Fruit fly (Drosophila melanogaster): ENCODE results near the gene CG43867.

The CG43867 gene

DNA sequence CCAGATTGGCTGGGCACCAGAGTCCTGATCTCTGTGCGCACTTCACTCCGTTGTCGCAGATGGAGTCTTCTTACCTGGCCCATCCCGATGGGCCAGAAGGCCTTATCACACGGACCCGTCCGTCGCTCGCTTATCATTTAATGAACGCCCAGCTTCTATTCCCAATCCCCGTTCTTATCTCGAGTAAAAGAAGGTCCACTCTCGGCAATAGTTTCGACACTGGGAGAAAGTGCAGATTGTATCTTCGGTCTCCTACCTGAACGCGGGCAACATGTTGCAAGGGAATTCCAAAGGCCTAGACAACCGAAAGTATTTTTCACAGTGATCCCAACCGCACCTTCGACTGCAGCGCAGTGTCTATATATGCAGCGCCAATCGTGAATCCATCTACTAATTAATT lies 161.7 kb downstream of the CG43867 start:
- TF ChIP-seq CG12605 (GFP tag; IDR thresholded peaks at IDR 0.05) (no peak), EcR (GFP tag; optimal IDR thresholded peaks at IDR 0.05) (no peak), D1 (tag; optimal IDR thresholded peaks at IDR 0.05) (no peak), CG34367 (tag; optimal IDR thresholded peaks at IDR 0.05) (no peak), CG8301 (tag; optimal IDR thresholded peaks at IDR 0.05) (no peak), CG17806 (tag; optimal IDR thresholded peaks at IDR 0.05) (peak; percentile 6), fd96Ca (GFP tag; IDR thresholded peaks at IDR 0.05) (0 out of 3 replicates have a peak, but pooled peaks have one; percentile 13), CG10348 (GFP tag; IDR thresholded peaks at IDR 0.05) (no peak), CG9948 (tag; optimal IDR thresholded peaks at IDR 0.05) (peak; percentile 25), Pif1B (GFP tag; optimal IDR thresholded peaks at IDR 0.05) (no peak), CG4496 (GFP tag; IDR thresholded peaks at IDR 0.05) (no peak; the same call in 2 of the 3 replicates), CG14655 (GFP tag; optimal IDR thresholded peaks at IDR 0.05) (peak; percentile 45), CG8159 (tag; optimal IDR thresholded peaks at IDR 0.05) (peak; percentile 66), CG15710 (tag; optimal IDR thresholded peaks at IDR 0.05) (peak; percentile 6), rn (GFP tag; IDR thresholded peaks at IDR 0.05) (no peak)

DNA sequence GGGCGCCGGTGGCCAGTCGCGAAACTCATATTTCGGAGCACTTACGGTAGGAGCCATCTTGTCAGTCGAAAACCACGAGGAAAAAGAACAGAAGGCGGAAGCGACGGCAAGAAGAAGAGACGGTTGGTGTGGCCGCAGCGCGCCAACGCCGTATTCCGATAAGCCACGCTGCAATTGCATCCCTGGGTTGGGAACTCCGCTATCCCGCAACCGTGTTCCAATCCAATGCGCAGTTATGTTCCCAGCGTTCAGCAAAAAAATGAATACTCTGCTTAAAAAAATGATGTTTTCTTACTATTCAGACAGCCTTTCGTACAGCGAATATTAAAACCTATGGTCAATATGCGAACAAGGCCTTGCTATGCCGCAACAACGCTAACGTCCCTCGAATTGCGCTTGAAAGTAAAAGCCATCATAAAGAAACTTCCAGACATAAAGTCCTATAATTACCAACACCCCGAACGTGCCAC lies 162.7 kb downstream of the CG43867 start, which contains the start of gene RpL22:
Gene RpL22 (minus strand): TSS at position 92 of the 470 bp plus-strand sequence.
- TF ChIP-seq CG15710 (tag; optimal IDR thresholded peaks at IDR 0.05) (peak; percentile 31), CG9948 (tag; optimal IDR thresholded peaks at IDR 0.05) (peak; percentile 8), D1 (tag; optimal IDR thresholded peaks at IDR 0.05) (no peak), CG4496 (GFP tag; IDR thresholded peaks at IDR 0.05) (peak; percentile 86), rn (GFP tag; IDR thresholded peaks at IDR 0.05) (peak; percentile 42; the same call in 1 of the 2 replicates), CG8159 (tag; optimal IDR thresholded peaks at IDR 0.05) (peak; percentile 28), CG8301 (tag; optimal IDR thresholded peaks at IDR 0.05) (peak; percentile 25), CG34367 (tag; optimal IDR thresholded peaks at IDR 0.05) (peak; percentile 73), Snoo (tag; optimal IDR thresholded peaks at IDR 0.05) (peak; percentile 88), Pif1B (GFP tag; optimal IDR thresholded peaks at IDR 0.05) (peak; percentile 39), CG10348 (GFP tag; IDR thresholded peaks at IDR 0.05) (no peak), EcR (GFP tag; optimal IDR thresholded peaks at IDR 0.05) (no peak), Ets98B (GFP tag; IDR thresholded peaks at IDR 0.05) (peak; percentile 78), CG12605 (GFP tag; IDR thresholded peaks at IDR 0.05) (peak; percentile 54), CG17806 (tag; optimal IDR thresholded peaks at IDR 0.05) (peak; percentile 19), Pif1A (GFP tag; optimal IDR thresholded peaks at IDR 0.05) (peak; percentile 18), gl (tag; optimal IDR thresholded peaks at IDR 0.05) (no peak), fd96Ca (GFP tag; IDR thresholded peaks at IDR 0.05) (peak; percentile 61; the same call in 2 of the 3 replicates), CG32121 (GFP tag; IDR thresholded peaks at IDR 0.05) (peak; percentile 47; the same call in 1 of the 2 replicates), CG13204 (GFP tag; optimal IDR thresholded peaks at IDR 0.05) (peak; percentile 48), CG14655 (GFP tag; optimal IDR thresholded peaks at IDR 0.05) (peak; percentile 55)

DNA sequence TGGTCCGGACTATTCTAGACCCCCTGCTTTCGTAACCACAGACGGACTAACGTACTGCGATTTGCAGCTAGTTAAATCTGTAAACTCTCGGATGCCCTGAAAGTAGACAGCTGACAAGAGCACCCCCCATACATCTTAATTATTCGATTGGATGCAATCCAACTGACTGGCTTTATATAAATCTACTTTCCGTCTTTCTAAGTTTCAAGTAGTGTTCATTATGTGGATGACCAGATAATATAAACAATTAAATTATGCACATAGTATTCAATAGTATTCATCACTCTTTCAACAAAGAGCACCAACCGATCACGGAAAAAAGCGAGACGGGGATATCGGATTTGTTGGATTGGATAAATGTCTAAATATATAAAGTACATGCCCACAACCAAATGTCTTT lies 165.7 kb downstream of the CG43867 start:
- TF ChIP-seq CG34367 (tag; optimal IDR thresholded peaks at IDR 0.05): no peak
- no peak for TF ChIP-seq CG13204 (GFP tag; optimal IDR thresholded peaks at IDR 0.05)
- no peak for TF ChIP-seq CG15710 (tag; optimal IDR thresholded peaks at IDR 0.05)
- no peak for TF ChIP-seq fd96Ca (GFP tag; IDR thresholded peaks at IDR 0.05)

dm6 chrX:758892-759621 lies 168.7 kb downstream of the CG43867 start, which contains the start of gene CG5273:
Gene CG5273 (plus strand): TSS chrX:759594.
- TF ChIP-seq CG8159 (tag; optimal IDR thresholded peaks at IDR 0.05) (peak; percentile 9), CG10348 (GFP tag; IDR thresholded peaks at IDR 0.05) (no peak), Pif1B (GFP tag; optimal IDR thresholded peaks at IDR 0.05) (peak; percentile 1), Snoo (tag; optimal IDR thresholded peaks at IDR 0.05) (no peak), CG4496 (GFP tag; IDR thresholded peaks at IDR 0.05) (no peak), Ets98B (GFP tag; IDR thresholded peaks at IDR 0.05) (0 out of 2 replicates have a peak, but pooled peaks have one; percentile 13), CG13204 (GFP tag; optimal IDR thresholded peaks at IDR 0.05) (no peak), CG8301 (tag; optimal IDR thresholded peaks at IDR 0.05) (no peak), CG14655 (GFP tag; optimal IDR thresholded peaks at IDR 0.05) (no peak), CG9948 (tag; optimal IDR thresholded peaks at IDR 0.05) (no peak), fd96Ca (GFP tag; IDR thresholded peaks at IDR 0.05) (peak; percentile 47; the same call in 1 of the 3 replicates), EcR (GFP tag; optimal IDR thresholded peaks at IDR 0.05) (peak; percentile 61), gl (tag; optimal IDR thresholded peaks at IDR 0.05) (no peak), Pif1A (GFP tag; optimal IDR thresholded peaks at IDR 0.05) (peak; percentile 24), D1 (tag; optimal IDR thresholded peaks at IDR 0.05) (no peak), CG15710 (tag; optimal IDR thresholded peaks at IDR 0.05) (peak; percentile 11), CG34367 (tag; optimal IDR thresholded peaks at IDR 0.05) (no peak), CG12605 (GFP tag; IDR thresholded peaks at IDR 0.05) (no peak), CG17806 (tag; optimal IDR thresholded peaks at IDR 0.05) (no peak), rn (GFP tag; IDR thresholded peaks at IDR 0.05) (no peak), CG32121 (GFP tag; IDR thresholded peaks at IDR 0.05) (no peak; the same call in 1 of the 2 replicates)
